Worm (Caenorhabditis elegans) whole organism, L1 larva: Measurements from ENCODE around the gene sra-35.

ENCODE experiments used
- C16A3.4 ChIP-seq: fragments of 150-350 bp; optimal IDR thresholded peaks from 2 replicates; lab custom pipeline; 2014; ENCODE audit warnings: missing biosample characterization, missing genetic modification characterization
- ama-1 ChIP-seq: fragments of 150-350 bp; optimal IDR thresholded peaks from 2 replicates; lab custom pipeline; 2014
- ceh-82 ChIP-seq, 3 experiments: fragments of 150-350 bp in 1 of 3; sonication (generic microtip) in 2 of 3; optimal IDR thresholded peaks; 2 replicates each; lab custom pipeline; 2014 to 2017; ENCODE audit warnings: missing biosample characterization in 3 of 3, missing genetic modification characterization in 3 of 3
- dpl-1 ChIP-seq, 3 experiments: fragments of 150-350 bp in 2 of 3; sonication (generic microtip) in 1 of 3; optimal IDR thresholded peaks; 2 replicates each; lab custom pipeline; 2014 to 2017; ENCODE audit warnings: missing biosample characterization in 3 of 3, missing genetic modification characterization in 3 of 3, missing genetic modification reagents in 3 of 3
- dsc-1 ChIP-seq: sonication (generic microtip); optimal IDR thresholded peaks from 2 replicates; lab custom pipeline; 2016; ENCODE audit warnings: mild to moderate bottlenecking, missing genetic modification characterization, missing compliant biosample characterization
- efl-1 ChIP-seq, 4 experiments: fragments of 150-350 bp; optimal IDR thresholded peaks in 3 of 4; peaks in 1 of 4; 1 replicate in 1 of 4; 2 replicates in 3 of 4; lab custom pipeline; 2014; ENCODE audit warnings: missing biosample characterization in 2 of 4, missing genetic modification characterization in 2 of 4, missing genetic modification reagents in 2 of 4
- egl-13 ChIP-seq: sonication (generic microtip); optimal IDR thresholded peaks from 2 replicates; lab custom pipeline; 2016; ENCODE audit warnings: missing genotype, missing genetic modification reagents, missing genetic modification characterization, missing compliant biosample characterization
- egl-27 ChIP-seq, 2 experiments: fragments of 150-350 bp in 1 of 2; sonication (generic microtip); optimal IDR thresholded peaks; 3 replicates each; lab custom pipeline; 2017 to 2018; ENCODE audit warnings: missing biosample characterization in 2 of 2, missing genetic modification characterization in 2 of 2, missing genetic modification reagents in 2 of 2
- elt-2 ChIP-seq: sonication (generic microtip); optimal IDR thresholded peaks from 2 replicates; lab custom pipeline; 2016; ENCODE audit warnings: missing genetic modification characterization, mild to moderate bottlenecking, inconsistent platforms, missing compliant biosample characterization, missing genetic modification reagents
- ets-5 ChIP-seq: fragments of 200-800 bp; sonication (Bioruptor generic); IDR thresholded peaks from 2 replicates; pipeline ENCODE4 v1.3.6; 2022; ENCODE audit warnings: missing genetic modification characterization, missing compliant biosample characterization
- fkh-8 ChIP-seq: sonication (generic microtip); optimal IDR thresholded peaks from 2 replicates; lab custom pipeline; 2016; ENCODE audit warnings: mild to moderate bottlenecking, missing genetic modification characterization, missing compliant biosample characterization
- fos-1 ChIP-seq: fragments of 150-350 bp; optimal IDR thresholded peaks from 2 replicates; lab custom pipeline; 2014; ENCODE audit warnings: missing biosample characterization, missing genetic modification characterization
- hlh-17 ChIP-seq: fragments of 200-800 bp; sonication (Bioruptor generic); optimal IDR thresholded peaks from 2 replicates; lab custom pipeline; 2018; ENCODE audit warnings: missing genetic modification characterization, mild to moderate bottlenecking, missing compliant biosample characterization, moderate library complexity, borderline replicate concordance
- irx-1 ChIP-seq: sonication (generic microtip); optimal IDR thresholded peaks from 2 replicates; lab custom pipeline; 2016; ENCODE audit warnings: missing genetic modification characterization, missing compliant biosample characterization
- lin-13 ChIP-seq: fragments of 150-350 bp; optimal IDR thresholded peaks from 2 replicates; lab custom pipeline; 2014; ENCODE audit warnings: missing biosample characterization, missing genetic modification reagents, missing genetic modification characterization
- lin-14 ChIP-seq: fragments of 200-800 bp; sonication (Bioruptor generic); optimal IDR thresholded peaks from 2 replicates; lab custom pipeline; 2018; ENCODE audit warnings: mild to moderate bottlenecking, missing genetic modification characterization, moderate library complexity, missing compliant biosample characterization
- lin-39 ChIP-seq: fragments of 150-350 bp; optimal IDR thresholded peaks from 2 replicates; lab custom pipeline; 2014; ENCODE audit warnings: missing biosample characterization, missing genetic modification reagents, missing genetic modification characterization
- lir-3 ChIP-seq: sonication (generic microtip); optimal IDR thresholded peaks from 2 replicates; lab custom pipeline; 2016; ENCODE audit warnings: mild to moderate bottlenecking, missing genetic modification characterization, moderate library complexity, missing compliant biosample characterization; ENCODE audit not compliant: poor library complexity
- lsy-2 ChIP-seq, 2 experiments: fragments of 150-350 bp; optimal IDR thresholded peaks; 2 replicates each; lab custom pipeline; 2014; ENCODE audit warnings: missing biosample characterization in 2 of 2, missing genetic modification characterization in 2 of 2
- mab-9 ChIP-seq: fragments of 200-800 bp; sonication (Bioruptor generic); IDR thresholded peaks from 2 replicates; pipeline ENCODE4 v1.3.6; 2022; ENCODE audit warnings: missing genetic modification reagents, missing genetic modification characterization, missing compliant biosample characterization
- mdl-1 ChIP-seq, 2 experiments: fragments of 150-350 bp; optimal IDR thresholded peaks; 2 replicates each; lab custom pipeline; 2014 to 2017; ENCODE audit warnings: missing biosample characterization in 2 of 2, missing genetic modification characterization in 2 of 2, inconsistent platforms in 1 of 2
- mef-2 ChIP-seq: fragments of 150-350 bp; optimal IDR thresholded peaks from 2 replicates; lab custom pipeline; 2014; ENCODE audit warnings: missing biosample characterization, missing genetic modification characterization
- mep-1 ChIP-seq: fragments of 150-350 bp; optimal IDR thresholded peaks from 2 replicates; lab custom pipeline; 2014; ENCODE audit warnings: missing biosample characterization, missing genetic modification characterization
- nhr-19 ChIP-seq: fragments of 200-800 bp; sonication (Bioruptor generic); conservative IDR thresholded peaks from 2 replicates; pipeline ENCODE4 v1.3.6; 2022; ENCODE audit warnings: missing genetic modification characterization, missing compliant biosample characterization
- nhr-20 ChIP-seq: sonication (generic microtip); optimal IDR thresholded peaks from 2 replicates; lab custom pipeline; 2016; ENCODE audit warnings: mild to moderate bottlenecking, missing genetic modification characterization, missing compliant biosample characterization
- nhr-47 ChIP-seq: sonication (generic microtip); optimal IDR thresholded peaks from 2 replicates; lab custom pipeline; 2016; ENCODE audit warnings: mild to moderate bottlenecking, missing genetic modification characterization, moderate library complexity, missing compliant biosample characterization
- nhr-71 ChIP-seq: sonication (generic microtip); optimal IDR thresholded peaks from 2 replicates; lab custom pipeline; 2016; ENCODE audit warnings: mild to moderate bottlenecking, missing genetic modification characterization, moderate library complexity, missing compliant biosample characterization
- nhr-84 ChIP-seq: sonication (generic microtip); optimal IDR thresholded peaks from 2 replicates; lab custom pipeline; 2017; ENCODE audit warnings: missing biosample characterization, missing genetic modification characterization
- nhr-90 ChIP-seq: sonication (generic microtip); optimal IDR thresholded peaks from 2 replicates; lab custom pipeline; 2016; ENCODE audit warnings: mild to moderate bottlenecking, missing genetic modification characterization, missing compliant biosample characterization; ENCODE audit not compliant: poor library complexity
- pag-3 ChIP-seq: sonication (generic microtip); optimal IDR thresholded peaks from 2 replicates; lab custom pipeline; 2017; ENCODE audit warnings: missing genetic modification characterization, mild to moderate bottlenecking, missing compliant biosample characterization, antibody characterized with exemption, borderline replicate concordance; ENCODE audit not compliant: insufficient read depth
- pax-3 ChIP-seq: fragments of 200-800 bp; sonication (Bioruptor generic); optimal IDR thresholded peaks from 2 replicates; lab custom pipeline; 2018; ENCODE audit warnings: mild to moderate bottlenecking, missing genetic modification characterization, moderate library complexity, missing compliant biosample characterization
- pqm-1 ChIP-seq: sonication (generic microtip); optimal IDR thresholded peaks from 3 replicates; lab custom pipeline; 2017; ENCODE audit warnings: missing biosample characterization, missing genetic modification characterization
- rnt-1 ChIP-seq: sonication (generic microtip); optimal IDR thresholded peaks from 2 replicates; lab custom pipeline; 2016; ENCODE audit warnings: mild to moderate bottlenecking, missing genetic modification characterization, moderate library complexity, missing compliant biosample characterization
- skn-1 ChIP-seq: fragments of 150-350 bp; optimal IDR thresholded peaks from 2 replicates; lab custom pipeline; 2014; ENCODE audit warnings: missing biosample characterization, missing genetic modification characterization
- snpc-4 ChIP-seq: fragments of 150-350 bp; optimal IDR thresholded peaks from 2 replicates; lab custom pipeline; 2014; ENCODE audit warnings: missing biosample characterization, missing genetic modification characterization
- snu-23 ChIP-seq: sonication (generic microtip); optimal IDR thresholded peaks from 2 replicates; lab custom pipeline; 2016; ENCODE audit warnings: missing genetic modification characterization, missing compliant biosample characterization
- sox-4 ChIP-seq: sonication (generic microtip); optimal IDR thresholded peaks from 2 replicates; lab custom pipeline; 2016; ENCODE audit warnings: missing genetic modification characterization, missing compliant biosample characterization
- sup-37 ChIP-seq: fragments of 200-800 bp; sonication (Bioruptor generic); optimal IDR thresholded peaks from 2 replicates; lab custom pipeline; 2018; ENCODE audit warnings: mild to moderate bottlenecking, missing genetic modification characterization, missing compliant biosample characterization
- tbx-2 ChIP-seq: sonication (generic microtip); optimal IDR thresholded peaks from 2 replicates; lab custom pipeline; 2016; ENCODE audit warnings: missing genetic modification characterization, missing compliant biosample characterization
- unc-30 ChIP-seq: sonication (generic microtip); optimal IDR thresholded peaks from 2 replicates; lab custom pipeline; 2017; ENCODE audit warnings: missing biosample characterization, missing genetic modification characterization
- unc-62 ChIP-seq: fragments of 150-350 bp; optimal IDR thresholded peaks from 2 replicates; lab custom pipeline; 2014; ENCODE audit warnings: missing biosample characterization, missing genetic modification reagents, missing genetic modification characterization
- unc-86 ChIP-seq: sonication (generic microtip); optimal IDR thresholded peaks from 2 replicates; lab custom pipeline; 2016; ENCODE audit warnings: missing genetic modification characterization, missing compliant biosample characterization
- vab-15 ChIP-seq: sonication (generic microtip); optimal IDR thresholded peaks from 2 replicates; lab custom pipeline; 2017; ENCODE audit warnings: missing genotype, mild to moderate bottlenecking, missing genetic modification characterization, missing compliant biosample characterization
- xbp-1 ChIP-seq: sonication (generic microtip); optimal IDR thresholded peaks from 2 replicates; lab custom pipeline; 2016; ENCODE audit warnings: missing genetic modification characterization, missing compliant biosample characterization
- ztf-11 ChIP-seq, 2 experiments: sonication (generic microtip); optimal IDR thresholded peaks; 2 replicates each; lab custom pipeline; 2016 to 2017; ENCODE audit warnings: missing genetic modification characterization in 2 of 2, missing biosample characterization in 1 of 2, missing compliant biosample characterization in 1 of 2
- ztf-4 ChIP-seq: fragments of 150-350 bp; optimal IDR thresholded peaks from 2 replicates; lab custom pipeline; 2014; ENCODE audit warnings: missing biosample characterization, missing genetic modification characterization

Gene sra-35

DNA sequence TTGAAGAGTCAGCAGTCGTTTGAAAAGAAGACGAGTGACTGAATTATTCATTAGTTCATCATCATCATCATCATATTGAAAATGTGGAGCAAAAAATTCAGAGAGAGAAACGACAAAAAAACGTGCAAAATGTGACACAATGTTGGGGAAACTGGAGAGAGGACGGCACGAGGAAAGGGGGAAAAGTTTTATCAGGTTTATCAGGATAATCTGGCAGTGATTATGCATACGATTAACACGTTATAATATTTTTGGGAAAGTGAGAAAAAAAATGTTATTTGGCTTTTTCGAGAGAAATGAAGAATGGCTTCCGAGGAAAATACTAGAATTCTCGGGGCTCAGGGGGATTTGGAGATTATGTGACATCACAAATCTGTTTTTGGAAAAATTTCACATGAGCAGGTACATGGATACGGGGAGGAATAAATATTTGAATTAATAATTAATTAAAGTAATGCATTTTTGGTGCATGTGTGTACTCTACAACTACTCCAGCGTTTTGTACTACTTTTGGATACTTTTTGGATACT is 22.5 kb downstream of the sra-35 start, which contains the start of gene camt-1:
Gene camt-1, minus strand, starts transcription at position 51 of the 530 bp plus-strand sequence.
- TF ChIP-seq mep-1 (tag; lab: Kevin White, UChicago) (no peak), nhr-71 (tag; lab: Kevin White, UChicago) (peak; percentile 27), unc-30 (no peak), nhr-47 (tag; lab: Kevin White, UChicago) (peak; percentile 33), pax-3 (tag; lab: Kevin White, UChicago) (peak; percentile 65), sup-37 (GFP tag; lab: Kevin White, UChicago) (no peak), dsc-1 (tag; lab: Kevin White, UChicago) (peak; percentile 94), snu-23 (GFP tag; lab: Kevin White, UChicago) (peak; percentile 17), sox-4 (tag; lab: Kevin White, UChicago) (peak; percentile 22), egl-13 (peak; percentile 20), fkh-8 (tag; lab: Kevin White, UChicago) (peak; percentile 66), unc-86 (tag; lab: Kevin White, UChicago) (peak; percentile 53)
- TF ChIP-seq, all 84 proteins: peak for 9

DNA sequence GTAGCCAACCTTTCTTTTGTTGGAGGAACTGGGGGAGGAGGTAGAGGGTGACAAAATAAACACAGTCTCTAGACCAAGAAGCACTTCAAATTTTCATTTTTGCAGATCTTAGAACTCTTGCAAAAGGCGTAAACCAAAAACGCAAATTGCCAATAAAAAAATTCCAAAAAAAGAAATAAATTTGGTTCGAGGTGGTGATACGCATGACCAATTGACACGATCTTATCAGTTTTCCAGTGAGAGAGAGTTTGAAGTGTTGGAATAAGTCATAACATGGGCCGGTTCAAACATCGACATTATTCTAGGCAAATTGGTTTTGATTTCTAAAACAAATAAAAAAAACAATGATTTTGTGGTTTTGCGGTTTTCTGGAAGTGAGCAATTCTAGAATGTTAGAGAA is 31.9 kb downstream of the sra-35 start:
- TF ChIP-seq elt-2 (tag; lab: Kevin White, UChicago), result peak; percentile 13
- TF ChIP-seq mdl-1 (tag; optimal IDR thresholded peaks at IDR 0.05; lab: Kevin White, UChicago), result no peak
- TF ChIP-seq dpl-1 (GFP tag; optimal IDR thresholded peaks at IDR 0.05; lab: Kevin White, UChicago), result no peak

DNA sequence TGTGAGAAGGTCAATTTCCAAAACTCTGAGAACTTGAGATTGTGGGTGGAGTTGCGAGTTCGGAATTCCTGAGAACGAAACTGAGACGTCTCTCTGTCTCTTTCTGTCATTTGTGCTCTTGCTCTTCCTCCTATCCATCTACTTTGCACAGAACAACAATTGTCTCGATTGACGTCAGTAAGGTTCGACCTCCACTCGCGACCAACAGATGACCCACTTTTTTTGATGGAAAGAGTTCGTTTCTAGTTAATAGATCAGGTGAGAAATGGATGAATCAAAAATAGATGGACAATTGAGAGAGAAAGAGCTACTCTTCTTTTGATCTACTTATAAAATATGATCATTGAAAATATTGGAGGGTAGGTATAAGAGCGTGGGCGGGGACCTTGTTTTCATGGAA is 33.2 kb downstream of the sra-35 start:
- no peak for TF ChIP-seq nhr-90 (tag; lab: Kevin White, UChicago)
- no peak for TF ChIP-seq irx-1
- TF ChIP-seq egl-27 (tag; optimal IDR thresholded peaks at IDR 0.05; lab: Kevin White, UChicago), result no peak
- TF ChIP-seq lin-13 (GFP tag; lab: Kevin White, UChicago), result peak; percentile 5
- no peak for TF ChIP-seq nhr-84 (tag; lab: Kevin White, UChicago)
- TF ChIP-seq ztf-4 (tag; lab: Kevin White, UChicago), result no peak
- no peak for TF ChIP-seq mab-9
- no peak for TF ChIP-seq xbp-1 (tag; lab: Kevin White, UChicago)
- TF ChIP-seq nhr-20, result peak; percentile 35
- peak; percentile 38 for TF ChIP-seq lin-39
- peak; percentile 81 for TF ChIP-seq lin-14 (GFP tag; lab: Kevin White, UChicago)
- TF ChIP-seq snpc-4, result no peak
- no peak for TF ChIP-seq hlh-17 (GFP tag; lab: Kevin White, UChicago)
- peak; percentile 52 for TF ChIP-seq mef-2
- no peak for TF ChIP-seq ztf-11 (tag; optimal IDR thresholded peaks at IDR 0.05; lab: Kevin White, UChicago)
- TF ChIP-seq efl-1 (optimal IDR thresholded peaks at IDR 0.05; lab: Kevin White, UChicago), result peak in 1 of 2 experiments; percentile 13
- TF ChIP-seq efl-1 (GFP tag; optimal IDR thresholded peaks at IDR 0.05 in 1 of 2; lab: Kevin White, UChicago), result no peak
- peak; percentile 27 for TF ChIP-seq snu-23 (GFP tag; lab: Kevin White, UChicago)
- no peak for TF ChIP-seq dpl-1 (GFP tag; optimal IDR thresholded peaks at IDR 0.05; lab: Kevin White, UChicago)
- no peak for TF ChIP-seq fos-1
- no peak for TF ChIP-seq C16A3.4 (tag; lab: Kevin White, UChicago)
- TF ChIP-seq unc-86 (tag; lab: Kevin White, UChicago), result no peak
- TF ChIP-seq unc-62 (GFP tag; lab: Kevin White, UChicago), result no peak
- TF ChIP-seq nhr-19 (GFP tag; lab: Robert Waterston, UW), result peak; percentile 29; the same call in 1 of the 2 replicates
- no peak for TF ChIP-seq mep-1 (tag; lab: Kevin White, UChicago)
- TF ChIP-seq ets-5 (GFP tag; lab: Robert Waterston, UW), result no peak
- peak; percentile 78 for TF ChIP-seq nhr-71 (tag; lab: Kevin White, UChicago)
- peak; percentile 24 to 49 for TF ChIP-seq lsy-2 (tag; optimal IDR thresholded peaks at IDR 0.05; lab: Kevin White, UChicago)
- TF ChIP-seq sup-37 (GFP tag; lab: Kevin White, UChicago), result no peak
- no peak for TF ChIP-seq tbx-2 (tag; lab: Kevin White, UChicago)
- no peak for TF ChIP-seq skn-1 (tag; lab: Kevin White, UChicago)
- no peak for TF ChIP-seq pqm-1 (tag; lab: Kevin White, UChicago)
- peak; percentile 64 for TF ChIP-seq rnt-1 (tag; lab: Kevin White, UChicago)
- no peak for TF ChIP-seq vab-15 (tag; lab: Kevin White, UChicago)
- TF ChIP-seq ama-1, result no peak
- no peak for TF ChIP-seq pag-3
- TF ChIP-seq ceh-82 (tag; optimal IDR thresholded peaks at IDR 0.05; lab: Kevin White, UChicago), result no peak
- no peak for TF ChIP-seq lir-3 (tag; lab: Kevin White, UChicago)
